Fruit fly (Drosophila melanogaster): ENCODE results near the gene yellow-g2.

Gene yellow-g2

DNA sequence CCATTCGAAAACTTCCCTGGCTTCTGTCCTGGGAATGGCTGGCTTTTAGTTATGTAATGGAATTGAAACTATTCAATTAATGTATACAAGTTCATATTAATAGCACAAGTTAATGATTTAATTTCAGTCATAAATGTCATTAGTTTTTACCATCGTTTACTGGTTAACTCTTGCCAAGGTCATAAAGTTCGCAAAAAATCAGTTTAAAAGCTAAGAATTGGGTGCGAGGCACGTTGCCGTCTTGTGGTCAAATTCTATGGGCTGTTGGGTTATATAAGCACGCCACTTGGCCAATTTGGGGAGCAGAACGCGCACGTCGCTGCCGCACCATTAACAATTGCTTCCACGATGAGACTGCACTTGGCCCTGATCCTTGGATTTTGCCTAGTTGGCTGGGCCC, at the start of gene yellow-g2:
yellow-g2 (plus strand) TSS at position 301 of the 400 bp plus-strand sequence.
- no peak for TF ChIP-seq pan (optimal IDR thresholded peaks at IDR 0.05)
- no peak for TF ChIP-seq CG8478 (optimal IDR thresholded peaks at IDR 0.05)
- TF ChIP-seq psq (optimal IDR thresholded peaks at IDR 0.05) = no peak
- TF ChIP-seq Dll (optimal IDR thresholded peaks at IDR 0.05) = no peak
- TF ChIP-seq usp (GFP tag; optimal IDR thresholded peaks at IDR 0.05) = no peak
- no peak for TF ChIP-seq EcR (GFP tag; optimal IDR thresholded peaks at IDR 0.05)

dm6 chr3L:2228367-2229171, 47.8 kb upstream of the yellow-g2 start:
- TF ChIP-seq EcR (GFP tag; optimal IDR thresholded peaks at IDR 0.05) (no peak), usp (GFP tag; optimal IDR thresholded peaks at IDR 0.05) (no peak), Dll (optimal IDR thresholded peaks at IDR 0.05) (no peak), CG8478 (optimal IDR thresholded peaks at IDR 0.05) (no peak), pan (optimal IDR thresholded peaks at IDR 0.05) (no peak), psq (optimal IDR thresholded peaks at IDR 0.05) (no peak)

DNA sequence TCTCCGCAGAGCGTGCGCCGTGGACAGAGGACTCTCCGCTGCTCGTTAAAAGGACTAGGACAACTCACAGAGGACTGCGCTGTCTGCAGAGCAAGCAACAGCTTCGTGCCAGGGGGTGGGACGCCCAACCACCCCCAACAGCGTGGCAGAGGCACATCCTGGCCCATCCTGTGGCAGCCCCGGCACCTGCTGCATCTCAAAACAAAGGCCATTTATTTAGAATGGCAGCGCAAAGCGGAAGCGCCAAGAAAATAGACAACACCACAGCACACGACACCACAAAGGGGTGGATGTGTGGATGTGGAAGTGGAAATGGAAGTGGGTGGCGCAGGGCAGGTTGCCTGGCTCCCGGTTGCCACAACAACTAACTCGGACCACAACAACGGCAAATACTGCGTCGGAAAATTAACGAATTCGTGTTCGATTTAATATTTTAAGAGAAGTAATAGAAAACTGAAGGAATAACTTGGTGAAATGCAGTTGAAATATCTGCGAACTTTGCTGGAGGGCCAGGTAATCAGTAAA, 47.1 kb upstream of the yellow-g2 start, which contains the start of gene Oseg2:
Oseg2 (plus strand) TSS at position 475 of the 525 bp plus-strand sequence.
- TF ChIP-seq CG8478 (optimal IDR thresholded peaks at IDR 0.05) (no peak), psq (optimal IDR thresholded peaks at IDR 0.05) (no peak), pan (optimal IDR thresholded peaks at IDR 0.05) (no peak), Dll (optimal IDR thresholded peaks at IDR 0.05) (no peak), EcR (GFP tag; optimal IDR thresholded peaks at IDR 0.05) (no peak), usp (GFP tag; optimal IDR thresholded peaks at IDR 0.05) (no peak)

DNA sequence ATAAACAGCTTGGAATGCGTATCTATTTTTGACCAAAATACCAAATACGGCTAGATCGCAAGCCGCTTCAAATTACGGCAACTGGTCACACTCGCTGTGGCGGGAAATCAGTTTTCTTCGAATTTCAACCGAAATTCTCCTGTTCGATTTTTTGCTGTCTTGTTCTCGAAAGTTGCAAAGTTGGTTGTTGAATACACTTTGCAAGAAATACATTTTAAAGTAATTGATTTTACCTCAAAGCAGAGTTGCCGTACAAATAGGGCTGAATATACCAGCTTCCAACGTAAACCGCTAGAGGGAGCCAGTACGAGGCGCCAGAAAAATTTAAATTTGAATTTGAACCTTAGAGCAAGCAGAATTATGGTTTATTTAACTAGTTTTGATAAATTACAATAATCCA, 39.3 kb upstream of the yellow-g2 start, which contains the start of gene CG9018:
CG9018 (minus strand) TSS at position 43 of the 400 bp plus-strand sequence.
- TF ChIP-seq CG8478 (optimal IDR thresholded peaks at IDR 0.05) = no peak
- TF ChIP-seq psq (optimal IDR thresholded peaks at IDR 0.05) = no peak
- TF ChIP-seq usp (GFP tag; optimal IDR thresholded peaks at IDR 0.05) = no peak
- no peak for TF ChIP-seq pan (optimal IDR thresholded peaks at IDR 0.05)
- TF ChIP-seq EcR (GFP tag; optimal IDR thresholded peaks at IDR 0.05) = no peak

DNA sequence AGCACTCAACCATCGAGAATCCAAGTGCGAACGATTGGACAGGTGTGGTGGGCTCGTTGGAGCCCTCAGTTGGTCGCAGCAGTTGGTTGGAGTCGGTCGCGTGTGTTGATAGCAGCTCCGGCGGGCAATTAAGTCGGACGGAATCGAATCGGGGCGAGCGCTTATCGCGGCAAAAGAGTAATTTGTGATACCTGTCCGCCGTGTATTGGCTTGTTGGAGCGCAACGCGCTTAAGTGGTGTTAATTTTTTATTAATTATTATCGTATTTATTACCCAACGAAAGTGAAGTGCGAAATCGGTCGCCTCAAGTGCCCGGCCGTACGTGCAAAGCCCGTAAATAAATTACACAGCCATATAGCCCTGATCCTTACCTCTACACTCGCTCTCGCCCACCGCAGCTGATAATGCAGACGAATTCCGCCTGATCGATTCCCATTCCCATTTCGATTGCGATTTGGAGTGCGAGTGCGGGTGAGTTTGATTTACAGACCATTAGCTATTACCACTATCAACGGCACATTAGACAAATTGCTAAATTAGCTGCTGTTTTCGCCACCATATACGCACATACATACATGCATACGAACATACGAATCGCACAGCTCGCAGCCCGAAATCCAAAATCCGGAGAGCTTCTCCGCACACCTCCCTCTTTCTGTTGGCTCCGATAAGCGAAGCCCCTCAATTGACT, 38.7 kb upstream of the yellow-g2 start, which contains the start of gene ACXD:
ACXD (plus strand) TSS at position 66 of the 691 bp plus-strand sequence.
- TF ChIP-seq usp (GFP tag; optimal IDR thresholded peaks at IDR 0.05) (no peak), EcR (GFP tag; optimal IDR thresholded peaks at IDR 0.05) (no peak), psq (optimal IDR thresholded peaks at IDR 0.05) (no peak), pan (optimal IDR thresholded peaks at IDR 0.05) (no peak), Dll (optimal IDR thresholded peaks at IDR 0.05) (no peak), CG8478 (optimal IDR thresholded peaks at IDR 0.05) (no peak)

dm6 chr3L:2243846-2244528, 32.4 kb upstream of the yellow-g2 start, which contains the start of gene CG32301:
Gene CG32301, plus strand, starts transcription at chr3L:2244478.
- TF ChIP-seq usp (GFP tag; optimal IDR thresholded peaks at IDR 0.05) (no peak), pan (optimal IDR thresholded peaks at IDR 0.05) (no peak), CG8478 (optimal IDR thresholded peaks at IDR 0.05) (no peak), psq (optimal IDR thresholded peaks at IDR 0.05) (no peak), EcR (GFP tag; optimal IDR thresholded peaks at IDR 0.05) (no peak), Dll (optimal IDR thresholded peaks at IDR 0.05) (no peak)

DNA sequence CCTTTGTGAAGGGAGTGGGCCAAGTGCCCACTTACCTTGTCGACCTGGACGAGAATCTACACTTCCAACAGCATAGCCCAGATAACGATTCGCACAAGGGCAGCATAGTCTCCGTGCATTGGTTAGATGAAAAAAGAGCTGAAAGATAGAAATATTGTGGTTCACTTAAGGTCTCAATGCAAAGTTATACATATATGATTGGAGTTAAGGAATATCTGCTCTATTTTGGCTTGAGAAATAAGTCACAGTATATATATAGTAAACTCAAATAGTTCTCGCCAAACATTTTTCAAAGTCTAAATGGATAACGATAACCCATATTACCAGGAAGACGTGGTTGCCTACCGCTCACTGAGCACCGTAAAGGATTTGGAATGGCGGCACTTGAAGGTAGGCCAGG, 28.0 kb upstream of the yellow-g2 start, which contains the start of gene CG32305:
CG32305 (plus strand) TSS at position 301 of the 400 bp plus-strand sequence.
- TF ChIP-seq psq (optimal IDR thresholded peaks at IDR 0.05) (no peak), EcR (GFP tag; optimal IDR thresholded peaks at IDR 0.05) (no peak)

DNA sequence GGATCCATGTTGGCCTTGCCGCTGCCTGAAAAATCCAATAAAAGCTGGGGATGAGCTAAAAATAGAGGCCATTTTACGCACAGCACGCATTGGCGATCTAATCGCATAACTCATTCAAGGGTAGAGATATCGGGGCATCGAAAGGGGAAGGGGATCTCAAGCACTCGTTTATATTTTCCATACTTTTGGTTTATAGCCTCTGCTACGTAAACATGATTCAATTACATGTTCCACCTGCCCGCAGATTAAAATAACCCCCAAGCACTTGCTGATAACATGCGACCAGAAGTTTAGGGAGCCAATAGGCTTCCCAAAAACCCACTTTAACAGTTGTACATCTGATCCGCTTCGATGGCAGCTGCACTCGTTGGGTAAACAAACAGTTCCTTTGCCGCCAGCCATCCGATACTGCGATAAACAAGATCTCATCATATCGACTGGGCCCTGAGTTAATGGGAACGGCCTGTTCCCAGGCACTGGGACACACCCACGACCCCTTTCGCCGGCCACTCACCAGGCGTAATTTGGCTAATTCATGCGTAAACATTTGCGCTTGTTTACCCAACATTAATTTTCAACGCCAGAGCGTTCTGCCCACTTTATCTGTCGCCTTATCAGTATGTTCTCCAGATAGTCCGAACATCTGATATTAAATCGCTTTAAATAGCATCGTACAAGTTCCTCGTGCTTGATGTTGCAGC, 22.2 kb upstream of the yellow-g2 start:
- TF ChIP-seq psq (optimal IDR thresholded peaks at IDR 0.05) = no peak
- no peak for TF ChIP-seq EcR (GFP tag; optimal IDR thresholded peaks at IDR 0.05)
- no peak for TF ChIP-seq usp (GFP tag; optimal IDR thresholded peaks at IDR 0.05)
- TF ChIP-seq CG8478 (optimal IDR thresholded peaks at IDR 0.05) = no peak

dm6 chr3L:2255775-2256174, 20.6 kb upstream of the yellow-g2 start:
- TF ChIP-seq usp (GFP tag; optimal IDR thresholded peaks at IDR 0.05) (no peak), EcR (GFP tag; optimal IDR thresholded peaks at IDR 0.05) (no peak), CG8478 (optimal IDR thresholded peaks at IDR 0.05) (no peak), pan (optimal IDR thresholded peaks at IDR 0.05) (no peak), psq (optimal IDR thresholded peaks at IDR 0.05) (no peak), Dll (optimal IDR thresholded peaks at IDR 0.05) (no peak)

DNA sequence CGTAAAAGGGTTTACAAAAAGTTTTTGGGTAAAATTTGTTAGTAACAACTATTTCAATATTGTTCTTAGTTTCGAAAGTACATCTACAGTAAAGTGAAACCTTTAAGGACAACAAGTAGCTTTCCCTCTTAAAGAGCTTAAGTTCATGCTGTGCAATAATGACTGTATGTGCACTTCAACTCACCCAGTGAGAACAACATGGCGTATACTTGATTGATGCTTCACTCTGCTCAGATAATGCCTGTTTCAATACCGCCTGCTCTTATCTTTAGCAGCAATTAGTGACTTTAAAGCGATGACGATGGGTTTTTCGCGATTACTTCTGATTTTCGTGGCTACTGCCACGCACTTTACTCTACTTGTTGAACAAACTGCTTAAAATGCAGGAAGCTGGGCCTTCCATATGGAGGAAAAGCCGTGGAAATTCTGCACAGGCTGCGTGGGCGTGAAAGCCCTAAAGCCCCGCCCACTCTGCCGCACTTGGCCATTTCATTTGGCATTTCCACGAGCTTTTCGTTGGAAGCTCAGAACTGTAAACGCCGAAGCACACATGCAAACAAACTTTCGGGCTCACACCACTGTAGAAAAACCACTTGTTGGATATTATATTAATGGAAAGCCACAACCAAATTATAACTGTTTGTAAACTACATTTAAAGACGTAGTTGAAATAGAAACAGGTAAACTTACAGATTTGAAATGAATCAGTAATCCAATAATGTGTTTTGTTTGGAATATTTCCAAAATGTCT, 19.8 kb upstream of the yellow-g2 start:
- no peak for TF ChIP-seq usp (GFP tag; optimal IDR thresholded peaks at IDR 0.05)
- no peak for TF ChIP-seq psq (optimal IDR thresholded peaks at IDR 0.05)
- TF ChIP-seq Dll (optimal IDR thresholded peaks at IDR 0.05) = no peak
- TF ChIP-seq EcR (GFP tag; optimal IDR thresholded peaks at IDR 0.05) = no peak
- no peak for TF ChIP-seq CG8478 (optimal IDR thresholded peaks at IDR 0.05)
- TF ChIP-seq pan (optimal IDR thresholded peaks at IDR 0.05) = no peak
